Fruit fly (Drosophila melanogaster) whole organism, prepupa: ENCODE measurements around the gene Obp28a.

Experiments used
- CG10631 ChIP-seq: fragments of 200-800 bp; sonication (Bioruptor generic); optimal IDR thresholded peaks from 2 replicates; lab custom pipeline; 2016; ENCODE audit warnings: missing biosample characterization, missing genetic modification characterization
- CG10669 ChIP-seq: fragments of 200-800 bp; sonication (Bioruptor generic); optimal IDR thresholded peaks from 3 replicates; lab custom pipeline; 2018; ENCODE audit warnings: missing biosample characterization, mild to moderate bottlenecking, missing genetic modification characterization, moderate library complexity
- CG11294 ChIP-seq: fragments of 200-800 bp; sonication (Bioruptor generic); IDR thresholded peaks from 2 replicates; pipeline ENCODE4 v1.3.6; 2022; ENCODE audit warnings: missing biosample characterization, missing genetic modification characterization
- CG11762 ChIP-seq: fragments of 200-800 bp; sonication (Bioruptor generic); optimal IDR thresholded peaks from 3 replicates; lab custom pipeline; 2016; ENCODE audit warnings: missing biosample characterization, missing genetic modification characterization; ENCODE audit not compliant: insufficient read depth
- CG15336 ChIP-seq: fragments of 200-800 bp; sonication (Bioruptor generic); IDR thresholded peaks from 2 replicates; pipeline ENCODE4 v1.3.6; 2022; ENCODE audit warnings: missing biosample characterization, missing genetic modification characterization
- CG1621 ChIP-seq: fragments of 200-800 bp; sonication (Bioruptor generic); optimal IDR thresholded peaks from 3 replicates; lab custom pipeline; 2018; ENCODE audit warnings: missing biosample characterization, mild to moderate bottlenecking, missing genetic modification characterization
- CG16779 ChIP-seq: fragments of 200-800 bp; sonication (Bioruptor generic); optimal IDR thresholded peaks from 3 replicates; lab custom pipeline; 2017; ENCODE audit warnings: missing biosample characterization, mild to moderate bottlenecking, missing genetic modification characterization
- CG3032 ChIP-seq: fragments of 200-800 bp; optimal IDR thresholded peaks from 2 replicates; lab custom pipeline; 2019; ENCODE audit warnings: missing biosample characterization, mild to moderate bottlenecking, missing genetic modification characterization, moderate library complexity
- CG32006 ChIP-seq: fragments of 200-800 bp; sonication (Bioruptor generic); optimal IDR thresholded peaks from 3 replicates; lab custom pipeline; 2017; ENCODE audit warnings: missing biosample characterization, mild to moderate bottlenecking, missing genetic modification characterization
- CG34406 ChIP-seq: fragments of 200-800 bp; sonication (Bioruptor generic); optimal IDR thresholded peaks from 3 replicates; lab custom pipeline; 2016; ENCODE audit warnings: missing biosample characterization, missing genetic modification characterization
- CG3919 ChIP-seq: fragments of 200-800 bp; sonication (Bioruptor generic); optimal IDR thresholded peaks from 3 replicates; lab custom pipeline; 2016; ENCODE audit warnings: missing biosample characterization, missing genetic modification characterization
- CG4318 ChIP-seq: fragments of 200-800 bp; sonication (Bioruptor generic); optimal IDR thresholded peaks from 3 replicates; lab custom pipeline; 2017; ENCODE audit warnings: missing biosample characterization, mild to moderate bottlenecking, missing genetic modification characterization
- CG6163 ChIP-seq: fragments of 200-800 bp; sonication (Bioruptor generic); IDR thresholded peaks from 3 replicates; pipeline ENCODE4 v1.3.6; 2022; ENCODE audit warnings: missing biosample characterization, missing genetic modification characterization
- CG6276 ChIP-seq: fragments of 200-800 bp; sonication (Bioruptor generic); optimal IDR thresholded peaks from 2 replicates; lab custom pipeline; 2017; ENCODE audit warnings: missing biosample characterization, mild to moderate bottlenecking, missing genetic modification characterization
- CG6808 ChIP-seq: fragments of 200-800 bp; sonication (Bioruptor generic); optimal IDR thresholded peaks from 3 replicates; lab custom pipeline; 2017; ENCODE audit warnings: missing biosample characterization, missing genetic modification characterization, mild to moderate bottlenecking, moderate library complexity, missing genetic modification reagents
- CG6854 ChIP-seq: fragments of 200-800 bp; sonication (Bioruptor generic); optimal IDR thresholded peaks from 2 replicates; lab custom pipeline; 2017; ENCODE audit warnings: missing biosample characterization, mild to moderate bottlenecking, missing genetic modification characterization
- CG8119 ChIP-seq: fragments of 200-800 bp; sonication (Bioruptor generic); IDR thresholded peaks from 3 replicates; pipeline ENCODE4 v1.3.6; 2022; ENCODE audit warnings: missing biosample characterization, missing genetic modification characterization
- CG8319 ChIP-seq: fragments of 200-800 bp; sonication (Bioruptor generic); optimal IDR thresholded peaks from 3 replicates; lab custom pipeline; 2016; ENCODE audit warnings: missing biosample characterization, missing genetic modification characterization
- CG9139 ChIP-seq: fragments of 200-800 bp; sonication (Bioruptor generic); optimal IDR thresholded peaks from 3 replicates; lab custom pipeline; 2017; ENCODE audit warnings: missing biosample characterization, mild to moderate bottlenecking, missing genetic modification characterization
- Eip75B ChIP-seq: fragments of 200-800 bp; sonication (Bioruptor generic); optimal IDR thresholded peaks from 3 replicates; lab custom pipeline; 2016; ENCODE audit warnings: missing biosample characterization, missing genetic modification characterization
- Eip78C ChIP-seq: fragments of 200-800 bp; sonication (Bioruptor generic); peaks from one replicate; lab custom pipeline; 2016; ENCODE audit warnings: missing biosample characterization, missing genetic modification characterization
- Eip93F ChIP-seq: fragments of 200-800 bp; sonication (Bioruptor generic); optimal IDR thresholded peaks from 2 replicates; lab custom pipeline; 2016; ENCODE audit warnings: missing biosample characterization, mild to moderate bottlenecking, missing genetic modification characterization
- Ets96B ChIP-seq: fragments of 200-800 bp; optimal IDR thresholded peaks from 2 replicates; lab custom pipeline; 2019; ENCODE audit warnings: missing biosample characterization, mild to moderate bottlenecking, missing genetic modification characterization, moderate library complexity
- Hr38 ChIP-seq: sonication (Bioruptor generic); optimal IDR thresholded peaks from 2 replicates; lab custom pipeline; 2016; ENCODE audit warnings: missing biosample characterization, missing genetic modification characterization
- Hr4 ChIP-seq: fragments of 200-800 bp; sonication (Bioruptor generic); optimal IDR thresholded peaks from 3 replicates; lab custom pipeline; 2016; ENCODE audit warnings: missing biosample characterization, missing genetic modification characterization
- Lpt ChIP-seq: fragments of 200-800 bp; sonication (Bioruptor generic); optimal IDR thresholded peaks from 3 replicates; lab custom pipeline; 2016; ENCODE audit warnings: missing biosample characterization, missing genetic modification characterization
- OdsH ChIP-seq: fragments of 200-800 bp; sonication (Bioruptor generic); optimal IDR thresholded peaks from 3 replicates; lab custom pipeline; 2016; ENCODE audit warnings: missing biosample characterization, missing genetic modification characterization
- Sox102F ChIP-seq: fragments of 200-800 bp; sonication (Bioruptor generic); optimal IDR thresholded peaks from 2 replicates; lab custom pipeline; 2016; ENCODE audit warnings: missing biosample characterization, mild to moderate bottlenecking, missing genetic modification characterization
- Sox14 ChIP-seq: fragments of 200-800 bp; sonication (Bioruptor generic); optimal IDR thresholded peaks from 3 replicates; lab custom pipeline; 2016; ENCODE audit warnings: missing biosample characterization, missing genetic modification characterization
- Sox15 ChIP-seq: fragments of 200-800 bp; sonication (Bioruptor generic); optimal IDR thresholded peaks from 3 replicates; lab custom pipeline; 2016; ENCODE audit warnings: missing biosample characterization, missing genetic modification characterization
- acj6 ChIP-seq: fragments of 200-800 bp; sonication (Bioruptor generic); optimal IDR thresholded peaks from 3 replicates; lab custom pipeline; 2016; ENCODE audit warnings: missing biosample characterization, missing genetic modification characterization
- dac ChIP-seq: fragments of 200-800 bp; sonication (Bioruptor generic); optimal IDR thresholded peaks from 2 replicates; lab custom pipeline; 2017; ENCODE audit warnings: missing biosample characterization, mild to moderate bottlenecking, missing genetic modification characterization
- dsx ChIP-seq: fragments of 200-800 bp; optimal IDR thresholded peaks from 3 replicates; lab custom pipeline; 2019; ENCODE audit warnings: missing biosample characterization, mild to moderate bottlenecking, missing genetic modification characterization, moderate library complexity; ENCODE audit not compliant: poor library complexity, severe bottlenecking
- eg ChIP-seq: fragments of 200-800 bp; sonication (Bioruptor generic); IDR thresholded peaks from 3 replicates; pipeline ENCODE4 v1.3.6; 2022; ENCODE audit warnings: missing biosample characterization, missing genetic modification characterization
- esn ChIP-seq: fragments of 200-800 bp; sonication (Bioruptor generic); optimal IDR thresholded peaks from 2 replicates; lab custom pipeline; 2016; ENCODE audit warnings: missing biosample characterization, mild to moderate bottlenecking, missing genetic modification characterization, moderate library complexity
- fd85E ChIP-seq: fragments of 200-800 bp; sonication (Bioruptor generic); optimal IDR thresholded peaks from 3 replicates; lab custom pipeline; 2016; ENCODE audit warnings: missing biosample characterization, missing genetic modification characterization
- fkh ChIP-seq: fragments of 200-800 bp; sonication (Bioruptor generic); optimal IDR thresholded peaks from 3 replicates; lab custom pipeline; 2017; ENCODE audit warnings: missing biosample characterization, mild to moderate bottlenecking, missing genetic modification characterization, moderate library complexity
- net ChIP-seq: fragments of 200-800 bp; sonication (Bioruptor generic); optimal IDR thresholded peaks from 3 replicates; lab custom pipeline; 2016; ENCODE audit warnings: missing biosample characterization, missing genetic modification characterization
- svp ChIP-seq: fragments of 200-800 bp; sonication (Bioruptor generic); peaks from one replicate; lab custom pipeline; 2016; ENCODE audit warnings: missing biosample characterization, missing genetic modification characterization
- topi ChIP-seq: fragments of 200-800 bp; sonication (Bioruptor generic); optimal IDR thresholded peaks from 3 replicates; lab custom pipeline; 2016; ENCODE audit warnings: missing biosample characterization, missing genetic modification characterization

The Obp28a gene

dm6 chr2L:7494341-7495293 lies 2.5 kb downstream of the Obp28a start (continued):
- TF ChIP-seq CG34406 (no peak), acj6 (peak; percentile 4), Lpt (no peak), Eip93F (GFP tag; lab: Kevin White, UChicago) (no peak), Hr38 (GFP tag; lab: Kevin White, UChicago) (no peak), CG10669 (GFP tag; lab: Kevin White, UChicago) (peak; percentile 8), CG4318 (GFP tag; lab: Kevin White, UChicago) (no peak), CG9139 (GFP tag; lab: Kevin White, UChicago) (no peak), fd85E (GFP tag; lab: Kevin White, UChicago) (no peak), CG6854 (no peak), Sox15 (GFP tag; lab: Kevin White, UChicago) (no peak), CG3032 (tag; lab: Kevin White, UChicago) (no peak), CG32006 (peak; percentile 21), CG8119 (GFP tag; lab: Robert Waterston, UW) (0 out of 3 replicates have a peak, but pooled peaks have one; percentile 37), CG6163 (peak; percentile 45; the same call in 1 of the 3 replicates), CG8319 (GFP tag; lab: Kevin White, UChicago) (no peak), Sox14 (no peak), dsx (GFP tag; lab: Kevin White, UChicago) (no peak), Eip75B (no peak)

- TF ChIP-seq Eip93F (GFP tag; lab: Kevin White, UChicago) (no peak), CG6163 (no peak), CG11762 (GFP tag; lab: Kevin White, UChicago) (no peak), CG6808 (GFP tag; lab: Kevin White, UChicago) (no peak), acj6 (no peak), CG3919 (GFP tag; lab: Kevin White, UChicago) (no peak), fkh (GFP tag; lab: Kevin White, UChicago) (peak; percentile 10), esn (GFP tag; lab: Kevin White, UChicago) (peak; percentile 3), dac (GFP tag; lab: Kevin White, UChicago) (no peak)
Observed at dm6 chr2L:7493444-7493843, 3.7 kb downstream of the Obp28a start.

dm6 chr2L:7492508-7492907 lies 4.7 kb downstream of the Obp28a start:
- peak; percentile 14 for TF ChIP-seq Ets96B (tag; lab: Kevin White, UChicago)
- TF ChIP-seq CG6163 = no peak
- peak; percentile 43 for TF ChIP-seq CG8119 (GFP tag; lab: Robert Waterston, UW)

dm6 chr2L:7491902-7492301 lies 5.3 kb downstream of the Obp28a start:
- TF ChIP-seq CG11294 (GFP tag; lab: Robert Waterston, UW) (peak; percentile 55), Sox15 (GFP tag; lab: Kevin White, UChicago) (peak; percentile 20), CG1621 (tag; lab: Kevin White, UChicago) (no peak), CG15336 (GFP tag; lab: Robert Waterston, UW) (peak; percentile 71), topi (GFP tag; lab: Kevin White, UChicago) (no peak), net (GFP tag; lab: Kevin White, UChicago) (no peak), CG6276 (GFP tag; lab: Kevin White, UChicago) (peak; percentile 11), CG32006 (peak; percentile 65), Lpt (peak; percentile 26), acj6 (peak; percentile 17), eg (peak; percentile 72), OdsH (GFP tag; lab: Kevin White, UChicago) (peak; percentile 39), CG16779 (no peak), CG34406 (no peak), Eip78C (GFP tag; lab: Kevin White, UChicago) (peak; percentile 65), Sox102F (GFP tag; lab: Kevin White, UChicago) (no peak), svp (GFP tag; lab: Kevin White, UChicago) (peak; percentile 54), CG6163 (peak; percentile 66), Ets96B (tag; lab: Kevin White, UChicago) (peak; percentile 31), CG8119 (GFP tag; lab: Robert Waterston, UW) (peak; percentile 67), CG10631 (peak; percentile 34), Hr38 (GFP tag; lab: Kevin White, UChicago) (no peak), CG3919 (GFP tag; lab: Kevin White, UChicago) (peak; percentile 10), Hr4 (GFP tag; lab: Kevin White, UChicago) (peak; percentile 51), CG3032 (tag; lab: Kevin White, UChicago) (peak; percentile 19)
